Fruit fly (Drosophila melanogaster) whole organism, embryonic: Measurements from ENCODE around the gene CG13385.

ENCODE experiments used
- Abd-B ChIP-seq: fragments of 200-800 bp; sonication (Bioruptor generic); optimal IDR thresholded peaks from 2 replicates; lab custom pipeline; 2018; ENCODE audit warnings: missing biosample characterization, mild to moderate bottlenecking, missing genetic modification characterization, moderate library complexity
- Adf1 ChIP-seq: fragments of 200-800 bp; sonication (Bioruptor generic); IDR thresholded peaks from 2 replicates; pipeline ENCODE4 v1.3.6; 2022; ENCODE audit warnings: missing biosample characterization, missing genetic modification characterization
- Antp ChIP-seq: fragments of 200-800 bp; sonication (Bioruptor generic); optimal IDR thresholded peaks from 3 replicates; lab custom pipeline; 2016; ENCODE audit warnings: missing biosample characterization, missing genetic modification characterization
- B-H2 ChIP-seq: fragments of 200-800 bp; sonication (Bioruptor generic); optimal IDR thresholded peaks from 2 replicates; lab custom pipeline; 2018; ENCODE audit warnings: missing biosample characterization, mild to moderate bottlenecking, missing genetic modification characterization
- CG10321 ChIP-seq: fragments of 200-800 bp; sonication (Bioruptor generic); IDR thresholded peaks from 2 replicates; pipeline ENCODE4 v1.3.6; 2022; ENCODE audit warnings: missing biosample characterization, missing genetic modification characterization
- CG10565 ChIP-seq: fragments of 200-800 bp; sonication (Bioruptor generic); optimal IDR thresholded peaks from 3 replicates; lab custom pipeline; 2016; ENCODE audit warnings: missing biosample characterization, mild to moderate bottlenecking, missing genetic modification characterization
- CG11085 ChIP-seq: fragments of 200-800 bp; sonication (Bioruptor generic); IDR thresholded peaks from 2 replicates; pipeline ENCODE4 v1.3.6; 2022; ENCODE audit warnings: missing biosample characterization, missing genetic modification characterization
- CG11504 ChIP-seq: fragments of 200-800 bp; sonication (Bioruptor generic); optimal IDR thresholded peaks from 3 replicates; lab custom pipeline; 2019; ENCODE audit warnings: missing biosample characterization, mild to moderate bottlenecking, missing genetic modification characterization, moderate library complexity
- CG11723 ChIP-seq: fragments of 200-800 bp; sonication (Bioruptor generic); optimal IDR thresholded peaks from 2 replicates; lab custom pipeline; 2017; ENCODE audit warnings: missing biosample characterization, mild to moderate bottlenecking, missing genetic modification characterization
- CG12744 ChIP-seq: fragments of 200-800 bp; sonication (Bioruptor generic); optimal IDR thresholded peaks from 2 replicates; lab custom pipeline; 2016; ENCODE audit warnings: missing biosample characterization, missing genetic modification characterization
- CG13287 ChIP-seq: fragments of 200-800 bp; sonication (Bioruptor generic); IDR thresholded peaks from 2 replicates; pipeline ENCODE4 v1.3.6; 2022; ENCODE audit warnings: missing biosample characterization, missing genetic modification characterization; ENCODE audit not compliant: partially characterized antibody
- CG13424 ChIP-seq: fragments of 200-800 bp; sonication (Bioruptor generic); optimal IDR thresholded peaks from 2 replicates; lab custom pipeline; 2019; ENCODE audit warnings: missing biosample characterization, mild to moderate bottlenecking, missing genetic modification characterization, moderate library complexity
- CG13624 ChIP-seq: fragments of 200-800 bp; sonication (Bioruptor generic); optimal IDR thresholded peaks from 2 replicates; lab custom pipeline; 2016; ENCODE audit warnings: missing biosample characterization, missing genetic modification characterization
- CG14860 ChIP-seq: fragments of 200-800 bp; sonication (Bioruptor generic); IDR thresholded peaks from 3 replicates; pipeline ENCODE4 v1.3.6; 2022; ENCODE audit warnings: missing biosample characterization, missing genetic modification characterization; ENCODE audit not compliant: partially characterized antibody
- CG15269 ChIP-seq: fragments of 200-800 bp; sonication (Bioruptor generic); optimal IDR thresholded peaks from 2 replicates; lab custom pipeline; 2018; ENCODE audit warnings: missing biosample characterization, mild to moderate bottlenecking, missing genetic modification characterization, moderate library complexity
- CG2120 ChIP-seq: fragments of 200-800 bp; sonication (Bioruptor generic); optimal IDR thresholded peaks from 3 replicates; lab custom pipeline; 2016; ENCODE audit warnings: missing biosample characterization, missing genetic modification characterization
- CG3995 ChIP-seq: fragments of 200-800 bp; sonication (Bioruptor generic); optimal IDR thresholded peaks from 3 replicates; lab custom pipeline; 2016; ENCODE audit warnings: missing biosample characterization, missing genetic modification characterization
- CG8765 ChIP-seq: fragments of 200-800 bp; sonication (Bioruptor generic); IDR thresholded peaks from 2 replicates; pipeline ENCODE4 v1.3.6; 2022; ENCODE audit warnings: missing biosample characterization, missing genetic modification characterization
- Chrac-16 ChIP-seq: fragments of 200-800 bp; sonication (Bioruptor generic); optimal IDR thresholded peaks from 3 replicates; lab custom pipeline; 2016; ENCODE audit warnings: missing biosample characterization, missing genetic modification characterization
- D19A ChIP-seq: fragments of 200-800 bp; optimal IDR thresholded peaks from 3 replicates; lab custom pipeline; 2019; ENCODE audit warnings: missing biosample characterization, mild to moderate bottlenecking, missing genetic modification characterization, moderate library complexity
- Ets65A ChIP-seq: fragments of 200-800 bp; sonication (Bioruptor generic); peaks from one replicate; lab custom pipeline; 2016; ENCODE audit warnings: missing biosample characterization, missing genetic modification characterization
- H2.0 ChIP-seq: fragments of 200-800 bp; sonication (Bioruptor generic); IDR thresholded peaks from 2 replicates; pipeline ENCODE4 v1.3.6; 2022; ENCODE audit warnings: missing biosample characterization, missing genetic modification characterization
- HLH54F ChIP-seq: fragments of 200-800 bp; sonication (Bioruptor generic); optimal IDR thresholded peaks from 3 replicates; lab custom pipeline; 2016; ENCODE audit warnings: missing biosample characterization, missing genetic modification characterization
- Kr ChIP-seq: fragments of 200-800 bp; sonication (Bioruptor generic); optimal IDR thresholded peaks from 2 replicates; lab custom pipeline; 2017; ENCODE audit warnings: missing biosample characterization, mild to moderate bottlenecking, missing genetic modification characterization
- NC2α ChIP-seq: fragments of 200-800 bp; sonication (Bioruptor generic); optimal IDR thresholded peaks from 2 replicates; lab custom pipeline; 2016; ENCODE audit warnings: missing biosample characterization, missing genetic modification characterization
- Nf-YA ChIP-seq: fragments of 200-800 bp; sonication (Bioruptor generic); IDR thresholded peaks from 2 replicates; pipeline ENCODE4 v1.3.6; 2022; ENCODE audit warnings: missing biosample characterization, missing genetic modification characterization
- Nf-YB ChIP-seq: fragments of 200-800 bp; sonication (Bioruptor generic); optimal IDR thresholded peaks from 3 replicates; lab custom pipeline; 2019; ENCODE audit warnings: missing biosample characterization, mild to moderate bottlenecking, missing genetic modification characterization, moderate library complexity
- PHDP ChIP-seq: fragments of 200-800 bp; sonication (Bioruptor generic); optimal IDR thresholded peaks from 3 replicates; lab custom pipeline; 2018; ENCODE audit warnings: missing biosample characterization, mild to moderate bottlenecking, missing genetic modification characterization, moderate library complexity
- Sox102F ChIP-seq: fragments of 200-800 bp; sonication (Bioruptor generic); optimal IDR thresholded peaks from 2 replicates; lab custom pipeline; 2018; ENCODE audit warnings: missing biosample characterization, mild to moderate bottlenecking, missing genetic modification characterization, moderate library complexity
- ase ChIP-seq: fragments of 200-800 bp; sonication (Bioruptor generic); IDR thresholded peaks from 3 replicates; pipeline ENCODE4 v1.3.6; 2022; ENCODE audit warnings: missing biosample characterization, missing genetic modification characterization
- bbx ChIP-seq: fragments of 200-800 bp; sonication (Bioruptor generic); IDR thresholded peaks from 2 replicates; pipeline ENCODE4 v1.3.6; 2022; ENCODE audit warnings: missing biosample characterization, missing genetic modification characterization; ENCODE audit not compliant: partially characterized antibody
- btn ChIP-seq: fragments of 200-800 bp; sonication (Bioruptor generic); optimal IDR thresholded peaks from 2 replicates; lab custom pipeline; 2016; ENCODE audit warnings: missing biosample characterization, missing genetic modification characterization
- cad ChIP-seq: fragments of >200 bp; optimal IDR thresholded peaks from 2 replicates; lab custom pipeline; 2017; ENCODE audit warnings: missing biosample characterization, missing genetic modification characterization
- cg ChIP-seq: fragments of 200-800 bp; sonication (Bioruptor generic); optimal IDR thresholded peaks from 3 replicates; lab custom pipeline; 2019; ENCODE audit warnings: missing biosample characterization, mild to moderate bottlenecking, missing genetic modification characterization, moderate library complexity
- dmrt11E ChIP-seq: fragments of 200-800 bp; sonication (Bioruptor generic); optimal IDR thresholded peaks from 3 replicates; lab custom pipeline; 2018; ENCODE audit warnings: missing biosample characterization, mild to moderate bottlenecking, missing genetic modification characterization, moderate library complexity
- fd64A ChIP-seq: fragments of 200-800 bp; sonication (Bioruptor generic); optimal IDR thresholded peaks from 3 replicates; lab custom pipeline; 2018; ENCODE audit warnings: missing biosample characterization, mild to moderate bottlenecking, missing genetic modification characterization
- fru ChIP-seq: fragments of >200 bp; optimal IDR thresholded peaks from 2 replicates; lab custom pipeline; 2017
- gsb-n ChIP-seq: fragments of 200-800 bp; sonication (Bioruptor generic); optimal IDR thresholded peaks from 3 replicates; lab custom pipeline; 2018; ENCODE audit warnings: missing biosample characterization, mild to moderate bottlenecking, missing genetic modification characterization
- kah ChIP-seq: fragments of 200-800 bp; sonication (Bioruptor generic); optimal IDR thresholded peaks from 2 replicates; lab custom pipeline; 2018; ENCODE audit warnings: missing biosample characterization, mild to moderate bottlenecking, missing genetic modification characterization
- lola ChIP-seq, 3 experiments: fragments of >200 bp in 2 of 3; fragments of 200-800 bp in 1 of 3; sonication (Bioruptor generic) in 1 of 3; optimal IDR thresholded peaks; 2 replicates each; lab custom pipeline; 2017 to 2019; ENCODE audit warnings: missing biosample characterization in 3 of 3, missing genetic modification characterization in 3 of 3, mild to moderate bottlenecking in 1 of 3, moderate library complexity in 1 of 3
- nom ChIP-seq: fragments of 200-800 bp; sonication (Bioruptor generic); optimal IDR thresholded peaks from 2 replicates; lab custom pipeline; 2017; ENCODE audit warnings: missing biosample characterization, missing genetic modification characterization, mild to moderate bottlenecking, moderate library complexity, missing genetic modification reagents
- onecut ChIP-seq: fragments of 200-800 bp; sonication (Bioruptor generic); IDR thresholded peaks from 2 replicates; pipeline ENCODE4 v1.3.6; 2022; ENCODE audit warnings: missing biosample characterization, missing genetic modification characterization
- p53 ChIP-seq: fragments of 200-800 bp; sonication (Bioruptor generic); optimal IDR thresholded peaks from 2 replicates; lab custom pipeline; 2016; ENCODE audit warnings: missing biosample characterization, missing genetic modification characterization
- peb ChIP-seq: fragments of 200-800 bp; sonication (Bioruptor generic); IDR thresholded peaks from 2 replicates; pipeline ENCODE4 v1.3.6; 2022; ENCODE audit warnings: missing biosample characterization, missing genetic modification characterization
- pho ChIP-seq: fragments of 200-800 bp; sonication (Bioruptor generic); optimal IDR thresholded peaks from 2 replicates; lab custom pipeline; 2016; ENCODE audit warnings: missing biosample characterization, missing genetic modification characterization
- pnt ChIP-seq: fragments of 200-800 bp; sonication (Bioruptor generic); optimal IDR thresholded peaks from 3 replicates; lab custom pipeline; 2016; ENCODE audit warnings: missing biosample characterization, missing genetic modification characterization
- repo ChIP-seq: fragments of 200-800 bp; sonication (Bioruptor generic); optimal IDR thresholded peaks from 2 replicates; lab custom pipeline; 2016; ENCODE audit warnings: missing biosample characterization, missing genetic modification characterization
- rib ChIP-seq: fragments of 200-800 bp; sonication (Bioruptor generic); IDR thresholded peaks from 2 replicates; pipeline ENCODE4 v1.3.6; 2022; ENCODE audit warnings: missing biosample characterization, missing genetic modification characterization
- sd ChIP-seq: fragments of 200-800 bp; sonication (Bioruptor generic); optimal IDR thresholded peaks from 3 replicates; lab custom pipeline; 2018; ENCODE audit warnings: missing biosample characterization, mild to moderate bottlenecking, missing genetic modification characterization, moderate library complexity
- vvl ChIP-seq: fragments of 200-800 bp; sonication (Bioruptor generic); IDR thresholded peaks from 2 replicates; pipeline ENCODE4 v1.3.6; 2022; ENCODE audit warnings: missing biosample characterization, missing genetic modification characterization

The CG13385 gene

DNA sequence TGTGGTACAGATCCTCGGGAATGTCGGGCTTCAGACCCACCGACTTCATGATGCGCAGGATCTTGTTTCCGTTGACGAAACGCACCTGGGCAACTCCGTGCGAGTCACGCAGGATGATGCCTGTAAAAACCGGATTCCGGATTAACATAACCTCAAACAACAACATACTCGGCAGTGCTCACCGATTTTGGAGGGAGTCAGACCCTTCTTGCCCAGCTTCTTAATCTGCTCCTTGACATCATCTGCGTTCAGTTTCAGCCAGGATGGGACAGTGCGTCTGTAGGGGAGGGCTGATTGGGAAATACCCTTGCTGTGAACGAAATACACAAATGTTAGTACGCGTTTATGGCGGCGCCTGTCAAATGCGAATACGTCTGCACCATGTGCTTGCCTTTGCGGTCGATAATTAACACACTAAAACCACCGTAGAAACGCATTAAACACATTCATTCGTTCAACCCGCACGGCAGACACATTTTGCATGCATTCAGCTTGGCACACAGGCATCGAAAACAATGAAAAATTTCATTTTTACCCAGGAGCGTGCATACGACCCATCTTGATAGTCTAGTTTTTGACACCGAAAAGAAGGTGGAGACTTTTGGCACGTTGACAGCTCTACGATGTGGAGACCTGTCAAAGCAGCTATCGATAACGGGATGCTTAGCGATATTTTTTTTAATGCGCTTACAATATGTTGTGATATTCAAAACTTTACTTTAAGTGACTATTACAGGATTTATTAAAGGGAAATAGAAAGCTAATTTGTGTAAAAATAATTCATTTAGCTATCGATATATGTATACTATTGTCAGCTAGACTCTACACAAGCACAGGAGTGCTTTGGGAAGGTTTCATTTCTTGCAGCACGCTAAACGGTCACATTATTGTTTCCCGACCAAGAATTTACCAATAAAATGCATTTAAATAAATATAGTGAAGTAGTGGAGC is 32.2 kb upstream of the CG13385 start, which contains the start of the genes RpS13 and CSN8 (continued):
- peak; percentile 91 for TF ChIP-seq bbx (GFP tag; lab: Robert Waterston, UW)
- TF ChIP-seq CG15269 = no peak
- peak; percentile 44 for TF ChIP-seq CG11504 (tag; lab: Kevin White, UChicago)
- no peak for TF ChIP-seq CG11723 (GFP tag; lab: Kevin White, UChicago)
- TF ChIP-seq lola (GFP tag; optimal IDR thresholded peaks at IDR 0.05; lab: Kevin White, UChicago) = peak in 1 of 3 experiments; percentile 6
- TF ChIP-seq nom (GFP tag; lab: Kevin White, UChicago) = peak; percentile 32
- TF ChIP-seq Ets65A = no peak
- TF ChIP-seq Nf-YA (GFP tag; lab: Robert Waterston, UW) = no peak
- TF ChIP-seq vvl = peak; percentile 13; the same call in 1 of the 2 replicates
- no peak for TF ChIP-seq CG2120 (GFP tag; lab: Kevin White, UChicago)
- peak; percentile 5 for TF ChIP-seq CG13424 (tag; lab: Kevin White, UChicago)
- peak; percentile 14 for TF ChIP-seq B-H2 (GFP tag; lab: Kevin White, UChicago)
- TF ChIP-seq HLH54F = no peak
- TF ChIP-seq dmrt11E (tag; lab: Kevin White, UChicago) = no peak
- TF ChIP-seq Nf-YB (GFP tag; lab: Kevin White, UChicago) = no peak
- no peak for TF ChIP-seq p53 (GFP tag; lab: Kevin White, UChicago)
- no peak for TF ChIP-seq rib (GFP tag; lab: Robert Waterston, UW)
- no peak for TF ChIP-seq H2.0 (GFP tag; lab: Robert Waterston, UW)
- no peak for TF ChIP-seq btn (GFP tag; lab: Kevin White, UChicago)
- TF ChIP-seq CG3995 (GFP tag; lab: Kevin White, UChicago) = peak; percentile 81
- no peak for TF ChIP-seq CG10321 (GFP tag; lab: Robert Waterston, UW)
- no peak for TF ChIP-seq D19A
- no peak for TF ChIP-seq Sox102F
- TF ChIP-seq Chrac-16 (GFP tag; lab: Kevin White, UChicago) = no peak
- TF ChIP-seq CG13287 (GFP tag; lab: Robert Waterston, UW) = peak; percentile 96
- no peak for TF ChIP-seq fd64A
- no peak for TF ChIP-seq onecut (GFP tag; lab: Robert Waterston, UW)
- TF ChIP-seq CG11085 = no peak
- TF ChIP-seq Antp (GFP tag; lab: Kevin White, UChicago) = no peak
- no peak for TF ChIP-seq pnt (GFP tag; lab: Kevin White, UChicago)
- no peak for TF ChIP-seq repo (GFP tag; lab: Kevin White, UChicago)
- peak; percentile 29 for TF ChIP-seq pho
- peak; percentile 92 for TF ChIP-seq CG14860 (GFP tag; lab: Robert Waterston, UW)
- peak; percentile 16 for TF ChIP-seq cg (GFP tag; lab: Kevin White, UChicago)
- no peak for TF ChIP-seq Kr (GFP tag; lab: Kevin White, UChicago)
- no peak for TF ChIP-seq fru
- TF ChIP-seq gsb-n (tag; lab: Kevin White, UChicago) = no peak
- TF ChIP-seq cad = no peak
- TF ChIP-seq sd = peak; percentile 27
- TF ChIP-seq NC2α = no peak
- no peak for TF ChIP-seq Adf1 (GFP tag; lab: Robert Waterston, UW)
- TF ChIP-seq CG13624 (GFP tag; lab: Kevin White, UChicago) = no peak
- peak; percentile 23 for TF ChIP-seq PHDP (tag; lab: Kevin White, UChicago)
- TF ChIP-seq CG8765 = no peak
- TF ChIP-seq Abd-B (GFP tag; lab: Kevin White, UChicago) = no peak
- no peak for TF ChIP-seq CG12744 (GFP tag; lab: Kevin White, UChicago)
- TF ChIP-seq peb (GFP tag; lab: Robert Waterston, UW) = no peak
- no peak for TF ChIP-seq CG10565 (GFP tag; lab: Kevin White, UChicago)
- TF ChIP-seq ase (GFP tag; lab: Robert Waterston, UW) = no peak
- no peak for TF ChIP-seq kah (GFP tag; lab: Kevin White, UChicago)
